Worm (Caenorhabditis elegans) whole organism, late embryonic: ENCODE data around the gene set-8.

Source experiments
- ama-1 ChIP-seq: fragments of 150-350 bp; optimal IDR thresholded peaks from 2 replicates; lab custom pipeline; 2014
- ceh-14 ChIP-seq: sonication (generic microtip); optimal IDR thresholded peaks from 2 replicates; lab custom pipeline; 2016; ENCODE audit warnings: missing genotype, missing genetic modification characterization, missing compliant biosample characterization
- ceh-31 ChIP-seq: sonication (generic microtip); optimal IDR thresholded peaks from 2 replicates; lab custom pipeline; 2016; ENCODE audit warnings: missing genetic modification characterization, missing compliant biosample characterization
- dmd-4 ChIP-seq: sonication (generic microtip); optimal IDR thresholded peaks from 2 replicates; lab custom pipeline; 2016; ENCODE audit warnings: borderline replicate concordance, missing genetic modification characterization, missing compliant biosample characterization
- gmeb-2 ChIP-seq: sonication (generic microtip); optimal IDR thresholded peaks from 2 replicates; lab custom pipeline; 2016; ENCODE audit warnings: missing genetic modification characterization, inconsistent platforms, missing compliant biosample characterization
- hlh-30 ChIP-seq: sonication (generic microtip); optimal IDR thresholded peaks from 2 replicates; lab custom pipeline; 2017; ENCODE audit warnings: antibody characterized with exemption, missing genetic modification characterization, missing compliant biosample characterization; ENCODE audit not compliant: insufficient read depth
- lin-11 ChIP-seq: fragments of 200-800 bp; sonication (Bioruptor generic); optimal IDR thresholded peaks from 2 replicates; lab custom pipeline; 2018; ENCODE audit warnings: mild to moderate bottlenecking, missing genetic modification characterization, missing compliant biosample characterization
- npax-4 ChIP-seq: sonication (generic microtip); optimal IDR thresholded peaks from 2 replicates; lab custom pipeline; 2016; ENCODE audit warnings: missing genetic modification characterization, missing compliant biosample characterization
- ref-2 ChIP-seq: sonication (generic microtip); optimal IDR thresholded peaks from 2 replicates; lab custom pipeline; 2016; ENCODE audit warnings: missing genetic modification characterization, missing compliant biosample characterization
- rnt-1 ChIP-seq: sonication (generic microtip); optimal IDR thresholded peaks from 2 replicates; lab custom pipeline; 2016; ENCODE audit warnings: missing genetic modification characterization, missing compliant biosample characterization

ce11 chrX:13435790-13436472, 10.6 kb upstream of the set-8 start, which contains the start of gene jmjd-3.3:
- TF ChIP-seq hlh-30 (tag; lab: Kevin White, UChicago) (no peak), ceh-14 (tag; lab: Kevin White, UChicago) (no peak), dmd-4 (tag; lab: Kevin White, UChicago) (no peak), ama-1 (no peak), rnt-1 (tag; lab: Kevin White, UChicago) (no peak), gmeb-2 (no peak), ref-2 (tag; lab: Kevin White, UChicago) (no peak), npax-4 (no peak), ceh-31 (tag; lab: Kevin White, UChicago) (no peak), lin-11 (tag; lab: Kevin White, UChicago) (no peak)
